Worm (Caenorhabditis elegans): Measurements from ENCODE around the gene scvp-1.

Gene scvp-1

ce11 chrV:10954832-10955231, 23.7 kb upstream of the scvp-1 start, which contains the start of gene F17C11.6:
Gene F17C11.6 (plus strand): TSS chrV:10955121.
- TF ChIP-seq F44E2.7 (GFP tag; IDR thresholded peaks at IDR 0.05) (no peak), daf-16 (GFP tag; optimal IDR thresholded peaks at IDR 0.05) (no peak), daf-16 (tag; optimal IDR thresholded peaks at IDR 0.05) (peak; percentile 27), dve-1 (tag; optimal IDR thresholded peaks at IDR 0.05; ENCODE audit: insufficient read depth) (peak; percentile 7)

ce11 chrV:10954334-10954733, 23.2 kb upstream of the scvp-1 start, which contains the start of gene clec-221:
Gene clec-221 (minus strand): TSS chrV:10954434.
- no peak for TF ChIP-seq ceh-82 (tag; optimal IDR thresholded peaks at IDR 0.05)
- no peak for TF ChIP-seq ces-1 (GFP tag; optimal IDR thresholded peaks at IDR 0.05)
- TF ChIP-seq Y105C5A.15 (GFP tag; IDR thresholded peaks at IDR 0.05) = no peak
- no peak for TF ChIP-seq lin-38 (GFP tag; IDR thresholded peaks at IDR 0.05)
- TF ChIP-seq T26A8.4 (GFP tag; IDR thresholded peaks at IDR 0.05) = no peak
- TF ChIP-seq rbr-2 (tag; optimal IDR thresholded peaks at IDR 0.05) = no peak
- no peak for TF ChIP-seq T20F7.1 (GFP tag; optimal IDR thresholded peaks at IDR 0.05)
- no peak for TF ChIP-seq pqm-1 (tag; optimal IDR thresholded peaks at IDR 0.05)
- no peak for TF ChIP-seq aha-1 (tag)
- TF ChIP-seq arid-1 (GFP tag; conservative IDR thresholded peaks at IDR 0.05) = no peak
- TF ChIP-seq madf-9 (GFP tag; conservative IDR thresholded peaks at IDR 0.05) = no peak

- TF ChIP-seq hif-1 (tag; optimal IDR thresholded peaks at IDR 0.05) (peak in 1 of 2 experiments; percentile 6), mdl-1 (tag; optimal IDR thresholded peaks at IDR 0.05) (no peak), dve-1 (tag; optimal IDR thresholded peaks at IDR 0.05; ENCODE audit: insufficient read depth) (peak; percentile 42), aha-1 (tag) (peak; percentile 29), daf-16 (GFP tag; optimal IDR thresholded peaks at IDR 0.05) (peak in 1 of 2 experiments; percentile 48), daf-16 (tag; optimal IDR thresholded peaks at IDR 0.05) (no peak), zfp-3 (GFP tag; conservative IDR thresholded peaks at IDR 0.05) (peak; percentile 95), ama-1 (optimal IDR thresholded peaks at IDR 0.05) (peak; percentile 72), ces-1 (GFP tag; optimal IDR thresholded peaks at IDR 0.05) (no peak), lsy-2 (tag; optimal IDR thresholded peaks at IDR 0.05) (peak in 1 of 2 experiments; percentile 61), gei-8 (GFP tag; optimal IDR thresholded peaks at IDR 0.05) (no peak), T20F7.1 (GFP tag; optimal IDR thresholded peaks at IDR 0.05) (peak; percentile 69), sdz-12 (GFP tag; optimal IDR thresholded peaks at IDR 0.05) (peak; percentile 59), mdt-29 (GFP tag; IDR thresholded peaks at IDR 0.05) (0 out of 2 replicates have a peak, but pooled peaks have one; percentile 32), unc-62 (GFP tag; optimal IDR thresholded peaks at IDR 0.05 in 1 of 2) (peak; percentile 19 to 67), unc-62 (tag; optimal IDR thresholded peaks at IDR 0.05) (no peak), tra-1 (GFP tag; IDR thresholded peaks at IDR 0.05) (0 out of 2 replicates have a peak, but pooled peaks have one; percentile 8), pqm-1 (tag; optimal IDR thresholded peaks at IDR 0.05) (no peak), nhr-25 (tag; optimal IDR thresholded peaks at IDR 0.05; ENCODE audit: borderline replicate concordance, insufficient read depth) (peak; percentile 18), nhr-77 (tag; optimal IDR thresholded peaks at IDR 0.05) (peak; percentile 24), mep-1 (tag; optimal IDR thresholded peaks at IDR 0.05) (peak; percentile 35), fkh-10 (GFP tag; optimal IDR thresholded peaks at IDR 0.05) (no peak), saeg-2 (GFP tag; IDR thresholded peaks at IDR 0.05) (peak; percentile 57; the same call in 1 of the 2 replicates), hmg-1.1 (GFP tag; IDR thresholded peaks at IDR 0.05) (peak; percentile 43; the same call in 1 of the 2 replicates)
Measured at ce11 chrV:10953471-10954155, 22.5 kb upstream of the scvp-1 start.

- TF ChIP-seq cey-2 (tag; optimal IDR thresholded peaks at IDR 0.05; ENCODE audit: borderline replicate concordance, insufficient read depth) = peak; percentile 6
- TF ChIP-seq saeg-2 (GFP tag; IDR thresholded peaks at IDR 0.05) = peak; percentile 39; the same call in 1 of the 2 replicates
- peak; percentile 93 for TF ChIP-seq hlh-11 (tag; optimal IDR thresholded peaks at IDR 0.05)
- no peak for TF ChIP-seq ztf-11 (tag; optimal IDR thresholded peaks at IDR 0.05)
- TF ChIP-seq ceh-20 (GFP tag; IDR thresholded peaks at IDR 0.05) = 0 out of 2 replicates have a peak, but pooled peaks have one; percentile 12
- TF ChIP-seq sdz-12 (GFP tag; optimal IDR thresholded peaks at IDR 0.05) = no peak
- no peak for TF ChIP-seq vab-7 (GFP tag; IDR thresholded peaks at IDR 0.05)
- TF ChIP-seq skn-1 (tag; optimal IDR thresholded peaks at IDR 0.05) = no peak
- TF ChIP-seq zip-2 (tag; optimal IDR thresholded peaks at IDR 0.05) = no peak
- peak; percentile 62 for TF ChIP-seq nhr-76 (tag; optimal IDR thresholded peaks at IDR 0.05)
- TF ChIP-seq egl-27 (tag; optimal IDR thresholded peaks at IDR 0.05) = no peak
- no peak for TF ChIP-seq F44E2.7 (GFP tag; IDR thresholded peaks at IDR 0.05)
- no peak for TF ChIP-seq gei-8 (GFP tag; optimal IDR thresholded peaks at IDR 0.05)
- peak; percentile 41 for TF ChIP-seq ctbp-1 (GFP tag; IDR thresholded peaks at IDR 0.05)
- peak; percentile 96 for TF ChIP-seq hlh-30 (tag; optimal IDR thresholded peaks at IDR 0.05; ENCODE audit: insufficient read depth)
- no peak for TF ChIP-seq nhr-10 (tag; optimal IDR thresholded peaks at IDR 0.05)
Measured at ce11 chrV:10951655-10952278, 20.7 kb upstream of the scvp-1 start, which contains the start of gene F17C11.4. Gene F17C11.4 (plus strand): TSS chrV:10951860.
